Fruit fly (Drosophila melanogaster): ENCODE results near the gene Doc3.
A peak's percentile ranks its signal among the peaks of the same experiment; 100 is the strongest.

Doc3 gene

DNA sequence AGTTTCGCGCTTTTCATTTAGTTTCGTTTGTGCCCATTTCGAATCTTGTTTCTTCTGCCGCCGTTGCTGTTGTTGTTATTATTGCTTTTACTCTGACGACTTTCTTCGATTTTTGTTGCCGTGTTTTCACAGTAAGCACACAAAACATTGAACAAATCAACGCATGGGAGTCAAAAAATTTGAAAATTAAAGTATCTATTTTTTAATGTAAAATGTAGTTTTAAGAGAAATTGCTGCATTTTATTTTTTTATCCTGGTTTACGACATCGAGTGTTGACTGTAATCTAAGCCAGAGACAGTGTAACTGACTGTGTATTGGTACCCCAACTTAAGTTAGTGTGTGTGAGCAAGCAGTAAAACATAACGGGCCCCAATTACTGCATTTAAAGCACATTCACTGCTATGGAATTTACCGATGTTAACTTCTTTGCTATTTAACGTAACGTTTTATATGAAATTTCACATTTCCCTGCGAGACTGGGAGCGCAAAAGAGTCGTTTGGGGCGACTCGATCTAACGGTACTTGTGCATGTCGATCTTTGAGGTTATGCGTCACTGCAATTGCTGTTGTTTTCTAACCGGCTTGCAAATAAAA lies 8.7 kb upstream of the Doc3 start:
- TF ChIP-seq dsf (GFP tag; optimal IDR thresholded peaks at IDR 0.05; ENCODE audit: borderline replicate concordance): no peak
- TF ChIP-seq psq (GFP tag; optimal IDR thresholded peaks at IDR 0.05): peak; percentile 76
- peak; percentile 84 for TF ChIP-seq HLH106 (tag; optimal IDR thresholded peaks at IDR 0.05)
- no peak for TF ChIP-seq CrebA (GFP tag; optimal IDR thresholded peaks at IDR 0.05; ENCODE audit: borderline replicate concordance)
- TF ChIP-seq OdsH (GFP tag; optimal IDR thresholded peaks at IDR 0.05): peak; percentile 85
- peak; percentile 42 for TF ChIP-seq CG9705 (GFP tag; optimal IDR thresholded peaks at IDR 0.05)
- TF ChIP-seq br (GFP tag; optimal IDR thresholded peaks at IDR 0.05): peak; percentile 86
- TF ChIP-seq Hnf4 (GFP tag; optimal IDR thresholded peaks at IDR 0.05): no peak
- TF ChIP-seq tai (GFP tag; optimal IDR thresholded peaks at IDR 0.05): no peak
- peak; percentile 51 for TF ChIP-seq GATAd (GFP tag; optimal IDR thresholded peaks at IDR 0.05)
- TF ChIP-seq fru (GFP tag; optimal IDR thresholded peaks at IDR 0.05): peak; percentile 88
- TF ChIP-seq usp (GFP tag; optimal IDR thresholded peaks at IDR 0.05): no peak
- TF ChIP-seq Mio (GFP tag; optimal IDR thresholded peaks at IDR 0.05): peak; percentile 38
- peak; percentile 74 for TF ChIP-seq CG32264 (GFP tag; optimal IDR thresholded peaks at IDR 0.05)
- TF ChIP-seq N (GFP tag; optimal IDR thresholded peaks at IDR 0.05): no peak
- peak; percentile 89 for TF ChIP-seq ey (GFP tag; optimal IDR thresholded peaks at IDR 0.05)
- no peak for TF ChIP-seq sv (GFP tag; optimal IDR thresholded peaks at IDR 0.05)
- peak; percentile 57 for TF ChIP-seq Hr83 (GFP tag; optimal IDR thresholded peaks at IDR 0.05; ENCODE audit: poor library complexity, severe bottlenecking)
- TF ChIP-seq pan (optimal IDR thresholded peaks at IDR 0.05): no peak
- TF ChIP-seq Jra (GFP tag; optimal IDR thresholded peaks at IDR 0.05): peak; percentile 67
- no peak for TF ChIP-seq Hr78 (GFP tag; optimal IDR thresholded peaks at IDR 0.05)
- TF ChIP-seq foxo (GFP tag; optimal IDR thresholded peaks at IDR 0.05): peak; percentile 22 to 92
- TF ChIP-seq lola (GFP tag; optimal IDR thresholded peaks at IDR 0.05): no peak
- no peak for TF ChIP-seq Abd-B (GFP tag; optimal IDR thresholded peaks at IDR 0.05)
- no peak for TF ChIP-seq Vsx2 (GFP tag; optimal IDR thresholded peaks at IDR 0.05; ENCODE audit: partially characterized antibody)
- no peak for TF ChIP-seq Dif (GFP tag; optimal IDR thresholded peaks at IDR 0.05; ENCODE audit: partially characterized antibody)
- peak; percentile 89 for TF ChIP-seq rgr (GFP tag; optimal IDR thresholded peaks at IDR 0.05)
- TF ChIP-seq dmrt93B (GFP tag; optimal IDR thresholded peaks at IDR 0.05): no peak
- no peak for TF ChIP-seq sage (GFP tag; optimal IDR thresholded peaks at IDR 0.05)
- TF ChIP-seq Dfd (GFP tag; optimal IDR thresholded peaks at IDR 0.05): no peak
- peak; percentile 76 for TF ChIP-seq Sp1 (GFP tag; optimal IDR thresholded peaks at IDR 0.05)
- TF ChIP-seq brk (GFP tag; optimal IDR thresholded peaks at IDR 0.05): no peak
- peak; percentile 2 for TF ChIP-seq Rel (GFP tag; optimal IDR thresholded peaks at IDR 0.05)
- TF ChIP-seq Rel (tag; optimal IDR thresholded peaks at IDR 0.05): no peak
- no peak for TF ChIP-seq woc (GFP tag; optimal IDR thresholded peaks at IDR 0.05)
- peak; percentile 92 for TF ChIP-seq h (GFP tag; optimal IDR thresholded peaks at IDR 0.05)
- TF ChIP-seq Myc (optimal IDR thresholded peaks at IDR 0.05): no peak
- no peak for TF ChIP-seq dl (GFP tag; optimal IDR thresholded peaks at IDR 0.05; ENCODE audit: insufficient read depth in 1 of 2, partially characterized antibody in 2 of 2)
- no peak for TF ChIP-seq jim (GFP tag; optimal IDR thresholded peaks at IDR 0.05)

DNA sequence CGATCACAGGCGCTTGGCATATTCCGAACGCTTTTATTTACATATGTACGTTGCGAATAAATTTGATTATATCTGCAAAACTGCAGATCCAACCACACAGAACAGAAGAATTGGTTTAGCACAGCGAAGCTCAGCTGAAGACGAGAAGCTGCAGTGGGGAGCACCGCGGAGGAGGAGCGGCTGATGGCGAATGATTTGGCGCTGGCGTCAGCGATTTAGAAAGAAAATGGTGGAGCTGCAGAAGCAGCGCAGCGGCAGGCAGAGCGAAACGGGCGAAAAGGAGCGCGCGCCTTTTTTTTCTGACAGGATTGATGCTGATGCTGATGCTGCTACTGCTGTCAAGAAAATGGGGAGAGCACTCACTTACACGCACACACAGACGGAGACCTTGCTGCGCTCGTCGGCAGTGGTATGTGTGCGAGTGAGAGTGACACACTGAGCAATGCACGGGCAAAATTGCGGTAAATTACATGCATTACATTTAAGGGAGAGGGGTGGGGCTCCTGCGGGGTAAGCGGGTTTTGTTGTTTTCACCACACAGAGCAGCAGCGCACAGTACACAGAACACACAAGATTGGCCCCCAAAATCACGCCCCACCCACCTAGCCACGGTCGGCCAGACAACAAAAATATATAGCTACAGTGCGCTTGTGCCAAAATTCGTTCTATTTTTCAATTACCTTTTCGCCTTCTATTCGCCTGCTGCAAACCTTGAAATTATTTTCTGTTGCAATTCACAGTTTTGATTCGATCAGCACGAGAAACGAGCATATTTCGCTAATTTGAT lies 7.9 kb upstream of the Doc3 start:
- TF ChIP-seq Sp1 (GFP tag; optimal IDR thresholded peaks at IDR 0.05): no peak
- no peak for TF ChIP-seq Jra (GFP tag; optimal IDR thresholded peaks at IDR 0.05)
- no peak for TF ChIP-seq jim (GFP tag; optimal IDR thresholded peaks at IDR 0.05)
- TF ChIP-seq dsf (GFP tag; optimal IDR thresholded peaks at IDR 0.05; ENCODE audit: borderline replicate concordance): no peak
- TF ChIP-seq ey (GFP tag; optimal IDR thresholded peaks at IDR 0.05): no peak
- no peak for TF ChIP-seq foxo (GFP tag; optimal IDR thresholded peaks at IDR 0.05)
- no peak for TF ChIP-seq pan (optimal IDR thresholded peaks at IDR 0.05)
- TF ChIP-seq Mio (GFP tag; optimal IDR thresholded peaks at IDR 0.05): no peak
- no peak for TF ChIP-seq Dfd (GFP tag; optimal IDR thresholded peaks at IDR 0.05)
- no peak for TF ChIP-seq usp (GFP tag; optimal IDR thresholded peaks at IDR 0.05)
- no peak for TF ChIP-seq tai (GFP tag; optimal IDR thresholded peaks at IDR 0.05)
- TF ChIP-seq Abd-B (GFP tag; optimal IDR thresholded peaks at IDR 0.05): no peak
- TF ChIP-seq rgr (GFP tag; optimal IDR thresholded peaks at IDR 0.05): no peak
- TF ChIP-seq CG9705 (GFP tag; optimal IDR thresholded peaks at IDR 0.05): no peak
- TF ChIP-seq Myc (optimal IDR thresholded peaks at IDR 0.05): no peak
- no peak for TF ChIP-seq woc (GFP tag; optimal IDR thresholded peaks at IDR 0.05)
- TF ChIP-seq Hr83 (GFP tag; optimal IDR thresholded peaks at IDR 0.05; ENCODE audit: poor library complexity, severe bottlenecking): no peak
- no peak for TF ChIP-seq N (GFP tag; optimal IDR thresholded peaks at IDR 0.05)
- TF ChIP-seq CG32264 (GFP tag; optimal IDR thresholded peaks at IDR 0.05): no peak
- TF ChIP-seq sage (GFP tag; optimal IDR thresholded peaks at IDR 0.05): no peak
- no peak for TF ChIP-seq lola (GFP tag; optimal IDR thresholded peaks at IDR 0.05)
- TF ChIP-seq sv (GFP tag; optimal IDR thresholded peaks at IDR 0.05): no peak
- TF ChIP-seq GATAd (GFP tag; optimal IDR thresholded peaks at IDR 0.05): no peak
- no peak for TF ChIP-seq HLH106 (tag; optimal IDR thresholded peaks at IDR 0.05)
- TF ChIP-seq fru (GFP tag; optimal IDR thresholded peaks at IDR 0.05): peak; percentile 7
- TF ChIP-seq Vsx2 (GFP tag; optimal IDR thresholded peaks at IDR 0.05; ENCODE audit: partially characterized antibody): no peak
- TF ChIP-seq brk (GFP tag; optimal IDR thresholded peaks at IDR 0.05): no peak
- no peak for TF ChIP-seq Hr78 (GFP tag; optimal IDR thresholded peaks at IDR 0.05)
- TF ChIP-seq psq (GFP tag; optimal IDR thresholded peaks at IDR 0.05): peak; percentile 33
- TF ChIP-seq br (GFP tag; optimal IDR thresholded peaks at IDR 0.05): no peak
- TF ChIP-seq dl (GFP tag; optimal IDR thresholded peaks at IDR 0.05; ENCODE audit: insufficient read depth in 1 of 2, partially characterized antibody in 2 of 2): peak in 1 of 2 experiments; percentile 3
- no peak for TF ChIP-seq CrebA (GFP tag; optimal IDR thresholded peaks at IDR 0.05; ENCODE audit: borderline replicate concordance)
- TF ChIP-seq dmrt93B (GFP tag; optimal IDR thresholded peaks at IDR 0.05): no peak
- TF ChIP-seq OdsH (GFP tag; optimal IDR thresholded peaks at IDR 0.05): no peak
- TF ChIP-seq Dif (GFP tag; optimal IDR thresholded peaks at IDR 0.05; ENCODE audit: partially characterized antibody): peak; percentile 41
- TF ChIP-seq Rel (GFP tag; optimal IDR thresholded peaks at IDR 0.05): no peak
- TF ChIP-seq Rel (tag; optimal IDR thresholded peaks at IDR 0.05): peak; percentile 72
- TF ChIP-seq Hnf4 (GFP tag; optimal IDR thresholded peaks at IDR 0.05): no peak
- no peak for TF ChIP-seq h (GFP tag; optimal IDR thresholded peaks at IDR 0.05)
